Worm (Caenorhabditis elegans): ENCODE measurements around the gene gln-1.

gln-1 gene

DNA sequence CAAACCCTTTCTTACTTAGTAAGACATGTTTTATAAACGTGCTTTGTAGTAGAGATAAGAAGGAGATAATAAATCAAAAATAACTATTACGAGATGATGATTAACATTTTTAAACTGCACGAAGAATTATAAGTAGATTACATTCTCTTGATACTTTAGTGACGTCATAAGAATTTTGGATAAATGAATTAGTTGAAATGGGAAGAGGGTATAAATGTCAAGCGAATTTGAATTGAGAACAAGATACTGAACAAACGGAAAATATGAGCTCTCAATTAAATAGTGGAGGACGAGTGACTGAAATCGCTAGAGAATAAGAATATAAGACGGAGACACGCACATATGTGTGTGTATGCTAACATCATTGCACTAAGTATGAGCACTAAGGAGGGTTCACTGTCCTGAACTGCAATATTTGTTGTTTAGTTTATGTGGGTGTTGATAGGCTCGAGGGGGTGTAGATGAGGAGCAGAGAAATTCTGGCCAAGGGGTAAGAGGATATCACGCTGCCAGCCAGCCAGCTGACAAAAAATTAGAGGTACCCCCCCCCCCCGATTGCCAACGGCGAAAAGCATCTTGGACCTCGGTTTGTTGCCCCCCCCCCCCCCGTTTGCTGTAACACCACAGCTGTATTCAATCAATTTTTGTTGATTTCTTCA is 17.5 kb upstream of the gln-1 start:
- TF ChIP-seq jun-1 (tag; optimal IDR thresholded peaks at IDR 0.05) (no peak), lsy-12 (tag; optimal IDR thresholded peaks at IDR 0.05) (peak; percentile 31), skn-1 (tag; optimal IDR thresholded peaks at IDR 0.05) (no peak), ama-1 (optimal IDR thresholded peaks at IDR 0.05) (peak; percentile 10)

DNA sequence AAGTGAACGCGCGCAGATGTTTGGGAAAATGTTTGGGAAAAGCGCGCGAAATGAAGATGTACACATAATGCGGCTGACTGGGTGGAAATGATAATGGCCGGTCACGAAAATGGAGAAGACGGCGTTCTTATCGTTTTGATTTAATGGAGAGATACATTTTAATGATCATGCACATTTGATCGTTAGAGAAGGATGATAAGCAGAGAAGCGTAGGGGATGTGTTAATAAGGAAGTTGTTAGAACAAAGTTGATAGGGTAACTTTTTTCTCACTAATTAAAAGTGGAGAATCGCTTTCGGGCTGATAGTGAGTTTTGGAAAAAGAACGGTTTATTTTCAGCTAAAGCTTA is 17.0 kb upstream of the gln-1 start:
- TF ChIP-seq fkh-2 (tag; optimal IDR thresholded peaks at IDR 0.05) (no peak), ceh-28 (tag; optimal IDR thresholded peaks at IDR 0.05) (peak; percentile 32), eor-1 (tag; optimal IDR thresholded peaks at IDR 0.05) (no peak), elt-2 (tag; optimal IDR thresholded peaks at IDR 0.05) (peak; percentile 68)

DNA sequence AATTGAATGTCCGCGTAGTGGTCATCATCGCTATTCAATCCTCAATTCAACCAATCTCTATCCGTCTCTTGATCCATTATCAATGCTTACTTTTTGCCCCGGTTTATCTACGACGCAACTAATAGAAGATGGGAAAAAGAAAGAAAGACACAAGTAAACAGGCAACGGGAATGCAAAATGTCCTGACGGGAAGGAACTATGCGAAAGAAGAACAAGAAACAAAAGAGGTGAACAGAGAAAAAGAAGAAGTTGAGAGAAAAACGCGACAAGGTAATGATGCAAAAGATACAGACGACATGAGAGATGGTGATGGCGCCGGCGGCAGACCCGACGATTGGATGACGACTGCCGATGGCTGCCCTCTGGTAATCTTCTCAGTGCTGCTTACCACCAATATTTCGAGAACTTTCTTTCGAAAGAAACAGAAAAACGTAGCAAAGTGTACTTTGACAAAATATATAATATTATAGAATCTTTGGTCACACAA is 16.0 kb upstream of the gln-1 start:
- no peak for TF ChIP-seq aly-2 (tag; optimal IDR thresholded peaks at IDR 0.05)
- no peak for TF ChIP-seq nhr-237 (tag; optimal IDR thresholded peaks at IDR 0.05)
- TF ChIP-seq mdl-1 (tag; optimal IDR thresholded peaks at IDR 0.05) = peak; percentile 19
- no peak for TF ChIP-seq nhr-28 (tag; optimal IDR thresholded peaks at IDR 0.05)
- TF ChIP-seq hmg-11 (tag; optimal IDR thresholded peaks at IDR 0.05) = peak; percentile 58
- peak; percentile 48 for TF ChIP-seq nhr-43 (tag; optimal IDR thresholded peaks at IDR 0.05; ENCODE audit: poor library complexity, severe bottlenecking)
- peak; percentile 92 for TF ChIP-seq elt-2 (tag; optimal IDR thresholded peaks at IDR 0.05)
- TF ChIP-seq ceh-9 (tag; optimal IDR thresholded peaks at IDR 0.05) = no peak
- TF ChIP-seq tbx-2 (tag; optimal IDR thresholded peaks at IDR 0.05) = peak; percentile 21
- TF ChIP-seq fkh-10 (GFP tag; optimal IDR thresholded peaks at IDR 0.05) = no peak
- no peak for TF ChIP-seq nhr-77 (tag; optimal IDR thresholded peaks at IDR 0.05)
- peak; percentile 67 for TF ChIP-seq egl-5 (tag; optimal IDR thresholded peaks at IDR 0.05)
- peak; percentile 92 for TF ChIP-seq jun-1 (tag; optimal IDR thresholded peaks at IDR 0.05)
- TF ChIP-seq nhr-76 (tag; optimal IDR thresholded peaks at IDR 0.05) = no peak
- TF ChIP-seq unc-62 (GFP tag; optimal IDR thresholded peaks at IDR 0.05) = peak; percentile 42
- TF ChIP-seq fos-1 (tag; optimal IDR thresholded peaks at IDR 0.05) = no peak
- TF ChIP-seq fkh-2 (tag; optimal IDR thresholded peaks at IDR 0.05) = no peak
- TF ChIP-seq lin-15B (tag; optimal IDR thresholded peaks at IDR 0.05) = peak; percentile 10
- TF ChIP-seq nhr-25 (tag; optimal IDR thresholded peaks at IDR 0.05) = peak; percentile 86
- TF ChIP-seq skn-1 (tag; optimal IDR thresholded peaks at IDR 0.05) = no peak
- TF ChIP-seq pqm-1 (tag; optimal IDR thresholded peaks at IDR 0.05) = peak; percentile 81
- peak in 2 of 3 experiments; percentile 14 to 55 for TF ChIP-seq elt-3 (tag; optimal IDR thresholded peaks at IDR 0.05)
- TF ChIP-seq snpc-4 (tag; optimal IDR thresholded peaks at IDR 0.05) = no peak
- no peak for TF ChIP-seq ZK546.5 (tag; optimal IDR thresholded peaks at IDR 0.05)
- TF ChIP-seq ztf-4 (tag; optimal IDR thresholded peaks at IDR 0.05) = no peak
- TF ChIP-seq mml-1 (tag; optimal IDR thresholded peaks at IDR 0.05) = no peak
- TF ChIP-seq daf-12 (tag; optimal IDR thresholded peaks at IDR 0.05) = no peak
- peak; percentile 92 for TF ChIP-seq pha-4 (tag; optimal IDR thresholded peaks at IDR 0.05)
- peak; percentile 44 for TF ChIP-seq ceh-28 (tag; optimal IDR thresholded peaks at IDR 0.05)
- TF ChIP-seq nhr-67 (tag; optimal IDR thresholded peaks at IDR 0.05) = no peak
- peak; percentile 21 for TF ChIP-seq R02D3.7 (tag; optimal IDR thresholded peaks at IDR 0.05)
- TF ChIP-seq ama-1 (optimal IDR thresholded peaks at IDR 0.05) = peak; percentile 59
- TF ChIP-seq egl-27 (tag; optimal IDR thresholded peaks at IDR 0.05) = peak; percentile 49
- TF ChIP-seq ceh-82 (tag; optimal IDR thresholded peaks at IDR 0.05) = no peak
- no peak for TF ChIP-seq ztf-11 (tag; optimal IDR thresholded peaks at IDR 0.05)
- TF ChIP-seq ceh-16 (tag; optimal IDR thresholded peaks at IDR 0.05) = no peak
- no peak for TF ChIP-seq nhr-12 (tag; optimal IDR thresholded peaks at IDR 0.05)
- no peak for TF ChIP-seq zag-1 (tag; optimal IDR thresholded peaks at IDR 0.05)
- TF ChIP-seq lin-39 (tag; optimal IDR thresholded peaks at IDR 0.05) = peak; percentile 50
- peak; percentile 28 for TF ChIP-seq elt-1 (tag; optimal IDR thresholded peaks at IDR 0.05)
- TF ChIP-seq eor-1 (tag; optimal IDR thresholded peaks at IDR 0.05) = no peak
- peak; percentile 93 for TF ChIP-seq nhr-23 (tag; optimal IDR thresholded peaks at IDR 0.05)
- peak; percentile 28 for TF ChIP-seq lsy-12 (tag; optimal IDR thresholded peaks at IDR 0.05)
- TF ChIP-seq nhr-11 (tag; optimal IDR thresholded peaks at IDR 0.05) = no peak
- TF ChIP-seq unc-39 (tag; optimal IDR thresholded peaks at IDR 0.05) = no peak
- no peak for TF ChIP-seq sea-2 (GFP tag; optimal IDR thresholded peaks at IDR 0.05)
- peak; percentile 95 for TF ChIP-seq nfya-1 (tag; optimal IDR thresholded peaks at IDR 0.05; ENCODE audit: insufficient read depth)

Measured in whole organism, L3 larva.